Worm (Caenorhabditis elegans) whole organism, mixed stage, embryonic: ENCODE measurements around the gene Y66D12A.1.

Source experiments
- M03D4.4 ChIP-seq: sonication (generic microtip); optimal IDR thresholded peaks from 2 replicates; lab custom pipeline; 2017; ENCODE audit warnings: mild to moderate bottlenecking, missing genetic modification characterization, missing compliant biosample characterization
- ceh-83 ChIP-seq: fragments of 200-800 bp; sonication (Bioruptor generic); optimal IDR thresholded peaks from 2 replicates; lab custom pipeline; 2018; ENCODE audit warnings: mild to moderate bottlenecking, missing genetic modification characterization, missing compliant biosample characterization
- elt-1 ChIP-seq: sonication (generic microtip); optimal IDR thresholded peaks from 2 replicates; lab custom pipeline; 2017; ENCODE audit warnings: missing genetic modification characterization, mild to moderate bottlenecking, missing compliant biosample characterization, antibody characterized with exemption, moderate library complexity, borderline replicate concordance; ENCODE audit not compliant: insufficient read depth
- flh-1 ChIP-seq: fragments of 200-800 bp; sonication (Bioruptor generic); optimal IDR thresholded peaks from 2 replicates; lab custom pipeline; 2018; ENCODE audit warnings: mild to moderate bottlenecking, missing genetic modification characterization, moderate library complexity, missing compliant biosample characterization
- lin-13 ChIP-seq: fragments of 150-350 bp; optimal IDR thresholded peaks from 2 replicates; lab custom pipeline; 2014; ENCODE audit warnings: missing biosample characterization, missing genetic modification characterization
- mep-1 ChIP-seq: fragments of 150-350 bp; optimal IDR thresholded peaks from 2 replicates; lab custom pipeline; 2017; ENCODE audit warnings: missing biosample characterization, missing genetic modification reagents, missing genetic modification characterization, inconsistent platforms
- nhr-237 ChIP-seq: fragments of 150-350 bp; optimal IDR thresholded peaks from 2 replicates; lab custom pipeline; 2014; ENCODE audit warnings: missing biosample characterization, missing genetic modification characterization
- nhr-28 ChIP-seq: fragments of 150-350 bp; optimal IDR thresholded peaks from 2 replicates; lab custom pipeline; 2014; ENCODE audit warnings: missing biosample characterization, missing genetic modification characterization
- snpc-4 ChIP-seq: fragments of 150-350 bp; optimal IDR thresholded peaks from 2 replicates; lab custom pipeline; 2014; ENCODE audit warnings: missing biosample characterization, missing genetic modification characterization
- unc-39 ChIP-seq: fragments of 150-350 bp; optimal IDR thresholded peaks from 2 replicates; lab custom pipeline; 2014; ENCODE audit warnings: missing biosample characterization, missing genetic modification characterization
- unc-62 ChIP-seq: fragments of 150-350 bp; optimal IDR thresholded peaks from 2 replicates; lab custom pipeline; 2014; ENCODE audit warnings: missing biosample characterization, missing genetic modification reagents, missing genetic modification characterization
- ztf-11 ChIP-seq: fragments of 150-350 bp; optimal IDR thresholded peaks from 2 replicates; lab custom pipeline; 2014; ENCODE audit warnings: missing biosample characterization, missing genetic modification characterization

DNA sequence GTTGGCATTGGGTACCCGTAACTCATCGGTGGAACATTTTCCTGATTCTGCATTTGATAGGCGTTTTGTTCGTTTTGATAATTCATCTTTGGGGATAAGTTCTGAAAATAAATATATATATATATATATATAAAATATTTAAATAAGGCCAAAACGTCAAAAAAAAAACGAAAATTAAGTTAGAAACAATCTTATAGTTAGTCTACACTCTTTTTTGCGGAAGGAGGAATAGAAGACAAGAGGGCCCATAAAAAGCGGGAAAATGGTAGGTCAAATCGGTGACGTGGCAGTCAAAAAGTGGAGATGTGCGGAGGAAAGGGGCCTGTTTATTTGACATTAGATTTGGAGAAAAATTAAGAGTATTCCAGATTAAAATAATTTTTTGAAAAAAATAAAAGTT, 28.8 kb downstream of the Y66D12A.1 start, which contains the start of gene tbx-33:
- no peak for TF ChIP-seq snpc-4
- TF ChIP-seq ztf-11 (tag; lab: Kevin White, UChicago) = no peak
- no peak for TF ChIP-seq elt-1 (tag; lab: Kevin White, UChicago)
- TF ChIP-seq nhr-28 (tag; lab: Kevin White, UChicago) = no peak
- no peak for TF ChIP-seq mep-1
- TF ChIP-seq unc-62 (GFP tag; lab: Kevin White, UChicago) = no peak
- no peak for TF ChIP-seq M03D4.4 (tag; lab: Kevin White, UChicago)
- no peak for TF ChIP-seq nhr-237
- no peak for TF ChIP-seq unc-39 (tag; lab: Kevin White, UChicago)
- TF ChIP-seq ceh-83 (GFP tag; lab: Kevin White, UChicago) = no peak
- no peak for TF ChIP-seq lin-13
- no peak for TF ChIP-seq flh-1 (GFP tag; lab: Kevin White, UChicago)
